Fruit fly (Drosophila melanogaster) whole organism, pupa: ENCODE data around the gene Lcp65Aa.

Source experiments
- CG10348 ChIP-seq: fragments of 200-800 bp; sonication (Bioruptor generic); IDR thresholded peaks from 2 replicates; pipeline ENCODE4 v1.3.6; 2022; ENCODE audit warnings: missing biosample characterization, missing genetic modification characterization
- CG12605 ChIP-seq: fragments of 200-800 bp; sonication (Bioruptor generic); IDR thresholded peaks from 2 replicates; pipeline ENCODE4 v1.3.6; 2022; ENCODE audit warnings: missing biosample characterization, missing genetic modification characterization
- CG13204 ChIP-seq: fragments of 200-800 bp; sonication (Bioruptor generic); optimal IDR thresholded peaks from 2 replicates; lab custom pipeline; 2018; ENCODE audit warnings: missing biosample characterization, mild to moderate bottlenecking, missing genetic modification characterization, moderate library complexity
- CG14655 ChIP-seq: fragments of 200-800 bp; sonication (Bioruptor generic); optimal IDR thresholded peaks from 3 replicates; lab custom pipeline; 2017; ENCODE audit warnings: mild to moderate bottlenecking, missing biosample characterization, missing genetic modification reagents, missing genetic modification characterization
- CG15710 ChIP-seq: fragments of 200-800 bp; sonication (Bioruptor generic); optimal IDR thresholded peaks from 2 replicates; lab custom pipeline; 2018; ENCODE audit warnings: missing biosample characterization, mild to moderate bottlenecking, missing genetic modification characterization, moderate library complexity
- CG17806 ChIP-seq: fragments of 200-800 bp; sonication (Bioruptor generic); optimal IDR thresholded peaks from 2 replicates; lab custom pipeline; 2018; ENCODE audit warnings: missing biosample characterization, mild to moderate bottlenecking, missing genetic modification characterization, moderate library complexity
- CG32121 ChIP-seq: fragments of 200-800 bp; sonication (Bioruptor generic); IDR thresholded peaks from 2 replicates; pipeline ENCODE4 v1.3.6; 2022; ENCODE audit warnings: missing biosample characterization, missing genetic modification characterization
- CG34367 ChIP-seq: fragments of 200-800 bp; sonication (Bioruptor generic); optimal IDR thresholded peaks from 2 replicates; lab custom pipeline; 2018; ENCODE audit warnings: missing biosample characterization, mild to moderate bottlenecking, missing genetic modification characterization
- CG4496 ChIP-seq: fragments of 200-800 bp; sonication (Bioruptor generic); IDR thresholded peaks from 3 replicates; pipeline ENCODE4 v1.3.6; 2022; ENCODE audit warnings: missing biosample characterization, missing genetic modification characterization
- CG8159 ChIP-seq: fragments of 200-800 bp; sonication (Bioruptor generic); optimal IDR thresholded peaks from 3 replicates; lab custom pipeline; 2018; ENCODE audit warnings: missing biosample characterization, mild to moderate bottlenecking, missing genetic modification characterization, moderate library complexity
- CG8301 ChIP-seq: fragments of 200-800 bp; sonication (Bioruptor generic); optimal IDR thresholded peaks from 2 replicates; lab custom pipeline; 2018; ENCODE audit warnings: missing biosample characterization, mild to moderate bottlenecking, missing genetic modification characterization
- CG9948 ChIP-seq: fragments of 200-800 bp; sonication (Bioruptor generic); optimal IDR thresholded peaks from 2 replicates; lab custom pipeline; 2018; ENCODE audit warnings: missing biosample characterization, mild to moderate bottlenecking, missing genetic modification characterization, moderate library complexity
- D1 ChIP-seq: fragments of 200-800 bp; sonication (Bioruptor generic); optimal IDR thresholded peaks from 2 replicates; lab custom pipeline; 2018; ENCODE audit warnings: missing biosample characterization, mild to moderate bottlenecking, missing genetic modification characterization, moderate library complexity
- EcR ChIP-seq: fragments of 200-800 bp; sonication (Bioruptor generic); optimal IDR thresholded peaks from 3 replicates; lab custom pipeline; 2019; ENCODE audit warnings: missing biosample characterization, missing genetic modification characterization, mild to moderate bottlenecking, moderate library complexity, missing genetic modification reagents
- Ets98B ChIP-seq: fragments of 200-800 bp; sonication (Bioruptor generic); IDR thresholded peaks from 2 replicates; pipeline ENCODE4 v1.3.6; 2022; ENCODE audit warnings: missing biosample characterization, missing genetic modification characterization
- Pif1A ChIP-seq: fragments of 200-800 bp; sonication (Bioruptor generic); optimal IDR thresholded peaks from 3 replicates; lab custom pipeline; 2016; ENCODE audit warnings: missing biosample characterization, missing genetic modification characterization
- Pif1B ChIP-seq: fragments of 200-800 bp; sonication (Bioruptor generic); optimal IDR thresholded peaks from 3 replicates; lab custom pipeline; 2016; ENCODE audit warnings: missing biosample characterization, missing genetic modification characterization
- Snoo ChIP-seq: fragments of 200-800 bp; sonication (Bioruptor generic); optimal IDR thresholded peaks from 3 replicates; lab custom pipeline; 2017; ENCODE audit warnings: missing biosample characterization, mild to moderate bottlenecking, missing genetic modification characterization, inconsistent platforms
- fd96Ca ChIP-seq: fragments of 200-800 bp; sonication (Bioruptor generic); IDR thresholded peaks from 3 replicates; pipeline ENCODE4 v1.3.6; 2022; ENCODE audit warnings: missing biosample characterization, missing genetic modification characterization
- gl ChIP-seq: fragments of 200-800 bp; sonication (Bioruptor generic); optimal IDR thresholded peaks from 2 replicates; lab custom pipeline; 2018; ENCODE audit warnings: missing biosample characterization, mild to moderate bottlenecking, missing genetic modification characterization
- rn ChIP-seq: fragments of 200-800 bp; sonication (Bioruptor generic); IDR thresholded peaks from 2 replicates; pipeline ENCODE4 v1.3.6; 2022; ENCODE audit warnings: missing biosample characterization, missing genetic modification characterization

The Lcp65Aa gene

dm6 chr3L:6138586-6138985 is 12.5 kb upstream of the Lcp65Aa start:
- TF ChIP-seq CG32121 (GFP tag; lab: Robert Waterston, UW) (no peak), Ets98B (GFP tag; lab: Robert Waterston, UW) (no peak), fd96Ca (GFP tag; lab: Robert Waterston, UW) (no peak), CG15710 (tag; lab: Kevin White, UChicago) (no peak), EcR (GFP tag; lab: Kevin White, UChicago) (no peak), CG34367 (tag; lab: Kevin White, UChicago) (no peak), CG10348 (GFP tag; lab: Robert Waterston, UW) (no peak), CG12605 (GFP tag; lab: Robert Waterston, UW) (no peak), rn (GFP tag; lab: Robert Waterston, UW) (no peak), CG8301 (no peak), CG17806 (tag; lab: Kevin White, UChicago) (no peak), Pif1B (GFP tag; lab: Kevin White, UChicago) (no peak), CG8159 (no peak), Pif1A (GFP tag; lab: Kevin White, UChicago) (no peak), Snoo (tag; lab: Kevin White, UChicago) (no peak), CG13204 (GFP tag; lab: Kevin White, UChicago) (no peak), CG4496 (no peak), gl (tag; lab: Kevin White, UChicago) (no peak), D1 (tag; lab: Kevin White, UChicago) (no peak), CG9948 (tag; lab: Kevin White, UChicago) (no peak)

- TF ChIP-seq gl (tag; lab: Kevin White, UChicago) (no peak), CG14655 (GFP tag; lab: Kevin White, UChicago) (no peak), CG17806 (tag; lab: Kevin White, UChicago) (no peak), D1 (tag; lab: Kevin White, UChicago) (no peak), fd96Ca (GFP tag; lab: Robert Waterston, UW) (no peak), Snoo (tag; lab: Kevin White, UChicago) (no peak), CG8301 (no peak), rn (GFP tag; lab: Robert Waterston, UW) (no peak), CG15710 (tag; lab: Kevin White, UChicago) (no peak), Pif1A (GFP tag; lab: Kevin White, UChicago) (no peak), CG10348 (GFP tag; lab: Robert Waterston, UW) (no peak), CG9948 (tag; lab: Kevin White, UChicago) (no peak), Pif1B (GFP tag; lab: Kevin White, UChicago) (no peak)
Measured at dm6 chr3L:6139924-6140574, 11.1 kb upstream of the Lcp65Aa start, which contains the start of gene Cpr65Av. Cpr65Av (minus strand) TSS chr3L:6139974.

- no peak for TF ChIP-seq Ets98B (GFP tag; lab: Robert Waterston, UW)
- TF ChIP-seq EcR (GFP tag; lab: Kevin White, UChicago): peak; percentile 69
- TF ChIP-seq CG17806 (tag; lab: Kevin White, UChicago): no peak
- no peak for TF ChIP-seq CG12605 (GFP tag; lab: Robert Waterston, UW)
- TF ChIP-seq Snoo (tag; lab: Kevin White, UChicago): no peak
- peak; percentile 8 for TF ChIP-seq CG8159
- TF ChIP-seq CG10348 (GFP tag; lab: Robert Waterston, UW): no peak
- no peak for TF ChIP-seq CG8301
- no peak for TF ChIP-seq fd96Ca (GFP tag; lab: Robert Waterston, UW)
- no peak for TF ChIP-seq D1 (tag; lab: Kevin White, UChicago)
Measured at dm6 chr3L:6140771-6141472, 10.2 kb upstream of the Lcp65Aa start.

- TF ChIP-seq gl (tag; lab: Kevin White, UChicago) (no peak), EcR (GFP tag; lab: Kevin White, UChicago) (peak; percentile 59)
Measured at dm6 chr3L:6141538-6141937, 9.6 kb upstream of the Lcp65Aa start.

dm6 chr3L:6142313-6142712 is 8.8 kb upstream of the Lcp65Aa start, which contains the start of gene Cpr65Aw:
Cpr65Aw (minus strand) TSS chr3L:6142413.
- no peak for TF ChIP-seq CG8159
- TF ChIP-seq CG13204 (GFP tag; lab: Kevin White, UChicago): no peak
- no peak for TF ChIP-seq Pif1A (GFP tag; lab: Kevin White, UChicago)
- no peak for TF ChIP-seq CG4496
- no peak for TF ChIP-seq CG9948 (tag; lab: Kevin White, UChicago)
- TF ChIP-seq CG32121 (GFP tag; lab: Robert Waterston, UW): no peak
- no peak for TF ChIP-seq CG34367 (tag; lab: Kevin White, UChicago)
- no peak for TF ChIP-seq CG17806 (tag; lab: Kevin White, UChicago)
- no peak for TF ChIP-seq CG10348 (GFP tag; lab: Robert Waterston, UW)
- TF ChIP-seq Pif1B (GFP tag; lab: Kevin White, UChicago): no peak
- no peak for TF ChIP-seq EcR (GFP tag; lab: Kevin White, UChicago)
- no peak for TF ChIP-seq Snoo (tag; lab: Kevin White, UChicago)
